Fruit fly (Drosophila melanogaster): ENCODE data around the gene CG11722.

The CG11722 gene

DNA sequence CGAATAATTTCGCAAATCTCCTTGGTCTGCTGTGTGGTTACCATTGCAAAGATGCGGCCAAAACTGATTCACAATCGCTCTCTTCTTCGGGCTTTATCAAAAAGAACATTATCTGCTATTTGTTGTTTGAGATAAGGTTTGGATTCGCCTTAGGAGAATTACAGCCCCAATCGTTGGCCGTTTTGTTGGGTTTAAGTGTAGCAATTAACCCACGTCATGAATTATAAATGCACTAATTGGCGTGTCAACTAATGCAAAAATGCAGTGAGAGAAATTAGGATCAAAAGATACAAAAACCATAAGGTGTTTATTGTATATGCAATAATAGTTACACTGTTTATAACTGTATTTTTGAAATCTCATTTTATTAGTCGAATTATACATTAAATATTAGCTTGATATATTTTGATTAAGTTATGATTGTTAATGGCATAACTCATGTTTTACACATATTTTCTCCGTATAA, 30.0 kb upstream of the CG11722 start, which contains the start of gene Alp13:
Gene Alp13 (minus strand): TSS at position 51 of the 466 bp plus-strand sequence.
- TF ChIP-seq Dif (GFP tag; optimal IDR thresholded peaks at IDR 0.05; ENCODE audit: partially characterized antibody) (no peak), ey (GFP tag; optimal IDR thresholded peaks at IDR 0.05) (no peak), CG9705 (GFP tag; optimal IDR thresholded peaks at IDR 0.05) (no peak), CrebA (GFP tag; optimal IDR thresholded peaks at IDR 0.05; ENCODE audit: borderline replicate concordance) (no peak), pan (optimal IDR thresholded peaks at IDR 0.05) (no peak), Abd-B (GFP tag; optimal IDR thresholded peaks at IDR 0.05) (no peak), tai (GFP tag; optimal IDR thresholded peaks at IDR 0.05) (no peak), br (GFP tag; optimal IDR thresholded peaks at IDR 0.05) (no peak), woc (GFP tag; optimal IDR thresholded peaks at IDR 0.05) (no peak), dsf (GFP tag; optimal IDR thresholded peaks at IDR 0.05; ENCODE audit: borderline replicate concordance) (no peak), Jra (GFP tag; optimal IDR thresholded peaks at IDR 0.05) (no peak), usp (GFP tag; optimal IDR thresholded peaks at IDR 0.05) (no peak), brk (GFP tag; optimal IDR thresholded peaks at IDR 0.05) (no peak), jim (GFP tag; optimal IDR thresholded peaks at IDR 0.05) (no peak), Myc (optimal IDR thresholded peaks at IDR 0.05) (no peak), Hnf4 (GFP tag; optimal IDR thresholded peaks at IDR 0.05) (no peak), sage (GFP tag; optimal IDR thresholded peaks at IDR 0.05) (no peak), sv (GFP tag; optimal IDR thresholded peaks at IDR 0.05) (no peak), CG32264 (GFP tag; optimal IDR thresholded peaks at IDR 0.05) (no peak), fru (GFP tag; optimal IDR thresholded peaks at IDR 0.05) (no peak)

DNA sequence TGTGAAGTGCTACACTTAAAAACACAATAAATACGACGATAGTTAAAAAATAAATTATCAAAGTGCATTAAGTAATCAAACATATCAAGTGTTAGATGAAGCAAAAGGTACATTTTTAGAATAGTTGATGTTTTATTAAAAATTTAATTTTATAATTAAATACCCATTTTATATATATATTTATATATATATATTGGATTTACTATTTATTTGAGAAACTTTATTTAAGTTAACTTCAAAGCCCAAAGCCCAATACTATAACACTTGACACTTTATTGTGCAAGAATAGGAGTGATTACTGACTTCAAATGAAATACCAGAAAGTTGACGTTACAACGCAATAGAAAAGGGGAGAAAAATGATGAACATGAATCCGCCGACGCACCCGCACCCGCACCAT, 25.5 kb upstream of the CG11722 start, which contains the start of gene nerfin-2:
Gene nerfin-2 (plus strand): TSS at position 301 of the 400 bp plus-strand sequence.
- TF ChIP-seq Abd-B (GFP tag; optimal IDR thresholded peaks at IDR 0.05), result no peak
- no peak for TF ChIP-seq woc (GFP tag; optimal IDR thresholded peaks at IDR 0.05)
- no peak for TF ChIP-seq rgr (GFP tag; optimal IDR thresholded peaks at IDR 0.05)
- no peak for TF ChIP-seq fru (GFP tag; optimal IDR thresholded peaks at IDR 0.05)
- peak; percentile 25 for TF ChIP-seq Dfd (GFP tag; optimal IDR thresholded peaks at IDR 0.05)
- TF ChIP-seq OdsH (GFP tag; optimal IDR thresholded peaks at IDR 0.05), result no peak
- no peak for TF ChIP-seq Mio (GFP tag; optimal IDR thresholded peaks at IDR 0.05)

DNA sequence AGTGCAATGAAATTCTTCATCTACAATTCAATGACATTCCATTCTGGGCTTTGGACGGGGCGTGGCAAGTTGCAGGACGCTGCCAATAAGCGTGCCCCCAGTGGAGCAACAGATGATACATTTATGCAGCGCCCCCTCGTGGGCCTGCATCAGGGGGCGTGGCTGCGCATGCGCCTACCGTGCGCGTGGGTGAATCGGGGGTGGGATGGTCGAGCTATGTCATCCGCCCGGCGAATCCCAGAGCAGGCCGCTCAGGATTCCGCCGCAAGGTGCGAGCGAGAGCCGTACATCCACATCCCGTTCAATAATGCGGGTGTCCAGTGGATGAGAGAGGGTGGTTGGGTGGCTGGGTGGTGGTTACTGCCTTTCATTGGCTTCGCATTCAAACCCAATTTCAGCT, 24.9 kb upstream of the CG11722 start:
- TF ChIP-seq Hr78 (GFP tag; optimal IDR thresholded peaks at IDR 0.05), result no peak
- no peak for TF ChIP-seq Hnf4 (GFP tag; optimal IDR thresholded peaks at IDR 0.05)
- TF ChIP-seq foxo (GFP tag; optimal IDR thresholded peaks at IDR 0.05), result no peak
- TF ChIP-seq dl (GFP tag; optimal IDR thresholded peaks at IDR 0.05; ENCODE audit: insufficient read depth in 1 of 2, partially characterized antibody in 2 of 2), result peak in 1 of 2 experiments; percentile 13
- no peak for TF ChIP-seq Jra (GFP tag; optimal IDR thresholded peaks at IDR 0.05)
- no peak for TF ChIP-seq N (GFP tag; optimal IDR thresholded peaks at IDR 0.05)
- no peak for TF ChIP-seq psq (GFP tag; optimal IDR thresholded peaks at IDR 0.05)

DNA sequence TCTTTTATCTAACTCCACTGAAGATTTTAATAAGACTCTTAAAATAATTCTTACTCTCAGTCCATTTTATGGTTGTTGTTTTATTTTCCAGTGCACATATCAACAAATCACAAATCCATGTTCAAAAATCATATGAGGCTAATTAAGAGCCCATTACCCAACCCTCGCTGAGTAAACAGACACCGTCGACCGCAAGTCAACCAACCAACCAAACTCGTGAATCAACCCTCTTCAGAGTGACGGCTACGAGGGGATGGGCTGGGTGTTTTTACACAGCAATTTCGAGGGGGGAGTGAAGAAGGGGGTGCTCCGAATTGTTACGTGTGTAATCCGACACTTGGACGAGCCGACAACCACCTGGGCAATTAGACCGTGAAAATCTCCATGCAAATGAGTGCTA, 23.4 kb upstream of the CG11722 start:
- TF ChIP-seq Abd-B (GFP tag; optimal IDR thresholded peaks at IDR 0.05), result no peak
- no peak for TF ChIP-seq tai (GFP tag; optimal IDR thresholded peaks at IDR 0.05)
- no peak for TF ChIP-seq CrebA (GFP tag; optimal IDR thresholded peaks at IDR 0.05; ENCODE audit: borderline replicate concordance)
- no peak for TF ChIP-seq lola (GFP tag; optimal IDR thresholded peaks at IDR 0.05)
- peak; percentile 92 for TF ChIP-seq Vsx2 (GFP tag; optimal IDR thresholded peaks at IDR 0.05; ENCODE audit: partially characterized antibody)
- no peak for TF ChIP-seq h (GFP tag; optimal IDR thresholded peaks at IDR 0.05)

DNA sequence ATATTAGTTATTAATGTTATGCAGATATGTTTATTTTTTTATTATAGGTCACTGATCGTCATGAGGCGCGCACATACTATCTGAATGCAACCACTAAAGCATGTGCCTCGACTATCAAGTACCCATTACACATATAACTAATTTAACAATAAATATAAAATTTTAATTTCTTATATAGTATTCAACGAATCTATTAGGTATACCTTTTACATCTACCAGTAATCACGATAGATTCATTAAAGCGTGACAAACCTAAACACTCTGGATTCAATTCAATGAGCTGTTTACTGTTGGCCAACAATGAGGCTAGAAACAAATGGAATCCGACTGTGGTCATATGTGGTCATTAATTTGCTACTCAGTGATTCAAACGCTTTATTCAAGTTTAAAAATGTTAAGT, 22.3 kb upstream of the CG11722 start, which contains the start of gene CG33784:
Gene CG33784 (plus strand): TSS at position 301 of the 400 bp plus-strand sequence.
- TF ChIP-seq sv (GFP tag; optimal IDR thresholded peaks at IDR 0.05) (no peak), sage (GFP tag; optimal IDR thresholded peaks at IDR 0.05) (no peak), CrebA (GFP tag; optimal IDR thresholded peaks at IDR 0.05; ENCODE audit: borderline replicate concordance) (no peak), brk (GFP tag; optimal IDR thresholded peaks at IDR 0.05) (no peak), Myc (optimal IDR thresholded peaks at IDR 0.05) (no peak), Hr78 (GFP tag; optimal IDR thresholded peaks at IDR 0.05) (no peak), lola (GFP tag; optimal IDR thresholded peaks at IDR 0.05) (no peak)
